Worm (Caenorhabditis elegans): ENCODE data around the gene C33D9.13.

- TF ChIP-seq pha-4 (tag; optimal IDR thresholded peaks at IDR 0.05) (no peak), egl-5 (tag; optimal IDR thresholded peaks at IDR 0.05) (no peak), zag-1 (tag; optimal IDR thresholded peaks at IDR 0.05) (no peak), snpc-4 (tag; optimal IDR thresholded peaks at IDR 0.05) (no peak), elt-1 (tag; optimal IDR thresholded peaks at IDR 0.05) (no peak), nhr-77 (tag; optimal IDR thresholded peaks at IDR 0.05) (no peak), elt-3 (tag; optimal IDR thresholded peaks at IDR 0.05) (no peak), nhr-76 (tag; optimal IDR thresholded peaks at IDR 0.05) (no peak), ceh-28 (tag; optimal IDR thresholded peaks at IDR 0.05) (no peak), egl-27 (tag; optimal IDR thresholded peaks at IDR 0.05) (no peak), elt-2 (tag; optimal IDR thresholded peaks at IDR 0.05) (no peak), pqm-1 (tag; optimal IDR thresholded peaks at IDR 0.05) (no peak), nhr-12 (tag; optimal IDR thresholded peaks at IDR 0.05) (no peak), nhr-23 (tag; optimal IDR thresholded peaks at IDR 0.05) (no peak)
These were observed 47.3 kb downstream of the C33D9.13 start, which contains the start of gene F21D5.4 for ce11 chrIV:8737787-8738186.
